Worm (Caenorhabditis elegans) whole organism, late embryonic: Measurements from ENCODE around the gene ZK550.2.

ENCODE experiments used
- K02D7.2 ChIP-seq: sonication (generic microtip); optimal IDR thresholded peaks from 2 replicates; lab custom pipeline; 2017; ENCODE audit warnings: mild to moderate bottlenecking, missing genetic modification characterization, missing compliant biosample characterization
- K09A11.1 ChIP-seq: sonication (generic microtip); optimal IDR thresholded peaks from 2 replicates; lab custom pipeline; 2017; ENCODE audit warnings: antibody characterized with exemption, mild to moderate bottlenecking, missing genetic modification characterization, missing compliant biosample characterization; ENCODE audit not compliant: insufficient read depth
- Y22D7AL.16 ChIP-seq: sonication (generic microtip); optimal IDR thresholded peaks from 2 replicates; lab custom pipeline; 2016; ENCODE audit warnings: missing genetic modification characterization, missing compliant biosample characterization
- ceh-18 ChIP-seq: sonication (generic microtip); optimal IDR thresholded peaks from 2 replicates; lab custom pipeline; 2016; ENCODE audit warnings: missing genetic modification characterization, missing compliant biosample characterization
- ceh-19 ChIP-seq: fragments of 200-800 bp; sonication (Bioruptor generic); optimal IDR thresholded peaks from 2 replicates; lab custom pipeline; 2018; ENCODE audit warnings: mild to moderate bottlenecking, missing genetic modification characterization, missing compliant biosample characterization
- ceh-2 ChIP-seq: sonication (generic microtip); optimal IDR thresholded peaks from 2 replicates; lab custom pipeline; 2016; ENCODE audit warnings: missing genotype, missing genetic modification characterization, missing compliant biosample characterization
- ceh-24 ChIP-seq: sonication (generic microtip); optimal IDR thresholded peaks from 2 replicates; lab custom pipeline; 2016; ENCODE audit warnings: mild to moderate bottlenecking, missing genetic modification characterization, missing compliant biosample characterization
- ceh-30 ChIP-seq: fragments of 150-350 bp; optimal IDR thresholded peaks from 2 replicates; lab custom pipeline; 2014; ENCODE audit warnings: missing biosample characterization, missing genetic modification characterization
- ceh-31 ChIP-seq: sonication (generic microtip); optimal IDR thresholded peaks from 2 replicates; lab custom pipeline; 2016; ENCODE audit warnings: missing genetic modification characterization, missing compliant biosample characterization
- ceh-34 ChIP-seq: sonication (generic microtip); optimal IDR thresholded peaks from 2 replicates; lab custom pipeline; 2016; ENCODE audit warnings: mild to moderate bottlenecking, missing genetic modification characterization, missing compliant biosample characterization
- dmd-4 ChIP-seq: sonication (generic microtip); optimal IDR thresholded peaks from 2 replicates; lab custom pipeline; 2016; ENCODE audit warnings: borderline replicate concordance, missing genetic modification characterization, missing compliant biosample characterization
- dve-1 ChIP-seq: sonication (generic microtip); optimal IDR thresholded peaks from 2 replicates; lab custom pipeline; 2017; ENCODE audit warnings: antibody characterized with exemption, mild to moderate bottlenecking, missing genetic modification characterization, missing compliant biosample characterization
- elt-2 ChIP-seq: sonication (generic microtip); optimal IDR thresholded peaks from 2 replicates; lab custom pipeline; 2016; ENCODE audit warnings: missing genetic modification reagents, missing genetic modification characterization, missing compliant biosample characterization
- elt-4 ChIP-seq: sonication (generic microtip); optimal IDR thresholded peaks from 2 replicates; lab custom pipeline; 2016; ENCODE audit warnings: missing genetic modification characterization, missing compliant biosample characterization
- ets-4 ChIP-seq: sonication (generic microtip); optimal IDR thresholded peaks from 2 replicates; lab custom pipeline; 2016; ENCODE audit warnings: missing genetic modification characterization, missing compliant biosample characterization
- fkh-10 ChIP-seq: fragments of 150-350 bp; optimal IDR thresholded peaks from 2 replicates; lab custom pipeline; 2014; ENCODE audit warnings: missing biosample characterization, missing genetic modification reagents, missing genetic modification characterization
- fkh-6 ChIP-seq: sonication (generic microtip); optimal IDR thresholded peaks from 2 replicates; lab custom pipeline; 2016; ENCODE audit warnings: missing genetic modification characterization, missing compliant biosample characterization
- gmeb-2 ChIP-seq: sonication (generic microtip); optimal IDR thresholded peaks from 2 replicates; lab custom pipeline; 2016; ENCODE audit warnings: missing genetic modification characterization, inconsistent platforms, missing compliant biosample characterization
- hlh-13 ChIP-seq: fragments of 200-800 bp; sonication (Bioruptor generic); optimal IDR thresholded peaks from 2 replicates; lab custom pipeline; 2018; ENCODE audit warnings: mild to moderate bottlenecking, missing genetic modification characterization, missing compliant biosample characterization
- hlh-30 ChIP-seq: sonication (generic microtip); optimal IDR thresholded peaks from 2 replicates; lab custom pipeline; 2017; ENCODE audit warnings: antibody characterized with exemption, missing genetic modification characterization, missing compliant biosample characterization; ENCODE audit not compliant: insufficient read depth
- hlh-6 ChIP-seq: sonication (generic microtip); optimal IDR thresholded peaks from 2 replicates; lab custom pipeline; 2016; ENCODE audit warnings: missing genotype, missing genetic modification characterization, missing compliant biosample characterization
- hlh-8 ChIP-seq: sonication (generic microtip); optimal IDR thresholded peaks from 2 replicates; lab custom pipeline; 2016; ENCODE audit warnings: missing genotype, missing genetic modification characterization, missing compliant biosample characterization
- lin-11 ChIP-seq: fragments of 200-800 bp; sonication (Bioruptor generic); optimal IDR thresholded peaks from 2 replicates; lab custom pipeline; 2018; ENCODE audit warnings: mild to moderate bottlenecking, missing genetic modification characterization, missing compliant biosample characterization
- nfya-1 ChIP-seq: sonication (generic microtip); optimal IDR thresholded peaks from 2 replicates; lab custom pipeline; 2017; ENCODE audit warnings: missing genetic modification characterization, mild to moderate bottlenecking, missing compliant biosample characterization, antibody characterized with exemption, moderate library complexity
- nhr-232 ChIP-seq: sonication (generic microtip); optimal IDR thresholded peaks from 2 replicates; lab custom pipeline; 2016; ENCODE audit warnings: missing genetic modification characterization, missing compliant biosample characterization
- pag-3 ChIP-seq: sonication (generic microtip); optimal IDR thresholded peaks from 2 replicates; lab custom pipeline; 2016; ENCODE audit warnings: missing compliant biosample characterization, missing genetic modification characterization, borderline replicate concordance
- pat-9 ChIP-seq: fragments of 200-800 bp; sonication (Bioruptor generic); optimal IDR thresholded peaks from 2 replicates; lab custom pipeline; 2018; ENCODE audit warnings: mild to moderate bottlenecking, missing genetic modification characterization, moderate library complexity, missing compliant biosample characterization
- pha-4 ChIP-seq: fragments of 150-350 bp; optimal IDR thresholded peaks from 2 replicates; lab custom pipeline; 2018; ENCODE audit warnings: missing biosample characterization, missing genetic modification reagents, missing genetic modification characterization
- ref-2 ChIP-seq: sonication (generic microtip); optimal IDR thresholded peaks from 2 replicates; lab custom pipeline; 2016; ENCODE audit warnings: missing genetic modification characterization, missing compliant biosample characterization
- rnt-1 ChIP-seq: sonication (generic microtip); optimal IDR thresholded peaks from 2 replicates; lab custom pipeline; 2016; ENCODE audit warnings: missing genetic modification characterization, missing compliant biosample characterization
- sdc-2 ChIP-seq: sonication (generic microtip); optimal IDR thresholded peaks from 2 replicates; lab custom pipeline; 2016; ENCODE audit warnings: missing genotype, missing genetic modification characterization, missing compliant biosample characterization
- sox-4 ChIP-seq: sonication (generic microtip); optimal IDR thresholded peaks from 2 replicates; lab custom pipeline; 2017; ENCODE audit warnings: mild to moderate bottlenecking, missing genetic modification characterization, inconsistent platforms, missing compliant biosample characterization
- syd-9 ChIP-seq: sonication (generic microtip); optimal IDR thresholded peaks from 2 replicates; lab custom pipeline; 2016; ENCODE audit warnings: mild to moderate bottlenecking, missing genetic modification characterization, moderate library complexity, missing compliant biosample characterization
- ttx-3 ChIP-seq: sonication (generic microtip); optimal IDR thresholded peaks from 2 replicates; lab custom pipeline; 2016; ENCODE audit warnings: missing genetic modification reagents, missing genetic modification characterization, missing compliant biosample characterization
- unc-42 ChIP-seq: sonication (generic microtip); optimal IDR thresholded peaks from 2 replicates; lab custom pipeline; 2016; ENCODE audit warnings: missing genotype, missing genetic modification characterization, missing compliant biosample characterization
- ztf-16 ChIP-seq: sonication (generic microtip); optimal IDR thresholded peaks from 2 replicates; lab custom pipeline; 2017; ENCODE audit warnings: missing genetic modification characterization, missing compliant biosample characterization

The ZK550.2 gene

ce11 chrIV:17262385-17262784 lies 17.0 kb downstream of the ZK550.2 start, which contains the start of gene ZK550.6:
TSS of gene ZK550.6 (minus strand) at chrIV:17262485.
- TF ChIP-seq dmd-4 (tag; lab: Kevin White, UChicago) (no peak), pha-4 (tag; lab: Kevin White, UChicago) (no peak), ceh-34 (tag; lab: Kevin White, UChicago) (no peak), ceh-18 (no peak), unc-42 (no peak), sox-4 (tag; lab: Kevin White, UChicago) (no peak), elt-2 (tag; lab: Kevin White, UChicago) (no peak), ceh-31 (no peak), nfya-1 (tag; lab: Kevin White, UChicago) (no peak), pag-3 (tag; lab: Kevin White, UChicago) (no peak), K09A11.1 (no peak), rnt-1 (tag; lab: Kevin White, UChicago) (no peak), ttx-3 (no peak), ceh-19 (no peak), fkh-6 (tag; lab: Kevin White, UChicago) (no peak), Y22D7AL.16 (tag; lab: Kevin White, UChicago) (no peak)

DNA sequence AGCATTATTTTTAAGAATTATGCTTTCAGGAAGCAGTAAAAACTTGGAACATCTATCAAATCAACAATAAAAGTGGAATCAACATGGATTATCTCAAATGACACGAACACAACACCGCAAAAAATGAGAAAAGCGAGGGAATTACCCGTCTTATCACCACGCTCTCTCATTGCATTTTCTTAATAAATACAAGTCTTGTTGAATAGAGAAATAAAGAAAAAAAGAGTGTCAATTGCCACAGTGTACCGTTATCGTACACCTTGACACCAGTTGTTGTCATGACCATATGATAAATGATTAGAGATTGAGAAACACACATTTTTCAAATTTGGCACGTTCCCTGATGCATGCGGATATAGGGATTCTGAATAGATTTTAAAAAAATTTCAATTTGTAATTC lies 18.3 kb downstream of the ZK550.2 start:
- peak; percentile 83 for TF ChIP-seq elt-2 (tag; lab: Kevin White, UChicago)
- no peak for TF ChIP-seq K02D7.2 (tag; lab: Kevin White, UChicago)
- no peak for TF ChIP-seq rnt-1 (tag; lab: Kevin White, UChicago)

ce11 chrIV:17264714-17265113 lies 19.3 kb downstream of the ZK550.2 start, which contains the start of gene F26D10.13:
TSS of gene F26D10.13 (minus strand) at chrIV:17264814.
- TF ChIP-seq hlh-30 = no peak
- no peak for TF ChIP-seq hlh-13 (GFP tag; lab: Kevin White, UChicago)
- no peak for TF ChIP-seq syd-9 (tag; lab: Kevin White, UChicago)
- no peak for TF ChIP-seq fkh-10 (GFP tag; lab: Kevin White, UChicago)
- TF ChIP-seq ceh-19 = no peak
- TF ChIP-seq gmeb-2 = no peak
- TF ChIP-seq nhr-232 (tag; lab: Kevin White, UChicago) = no peak
- no peak for TF ChIP-seq sdc-2 (tag; lab: Kevin White, UChicago)
- no peak for TF ChIP-seq hlh-6 (tag; lab: Kevin White, UChicago)
- TF ChIP-seq sox-4 (tag; lab: Kevin White, UChicago) = no peak
- TF ChIP-seq ceh-24 = no peak
- no peak for TF ChIP-seq ceh-30 (tag; lab: Kevin White, UChicago)
- TF ChIP-seq ttx-3 = no peak
- no peak for TF ChIP-seq pat-9 (tag; lab: Kevin White, UChicago)
- TF ChIP-seq elt-4 (tag; lab: Kevin White, UChicago) = no peak
- TF ChIP-seq hlh-8 (tag; lab: Kevin White, UChicago) = no peak
- no peak for TF ChIP-seq K02D7.2 (tag; lab: Kevin White, UChicago)
- TF ChIP-seq ceh-34 (tag; lab: Kevin White, UChicago) = no peak
- no peak for TF ChIP-seq dve-1
- TF ChIP-seq, all 69 proteins: peak for 0

DNA sequence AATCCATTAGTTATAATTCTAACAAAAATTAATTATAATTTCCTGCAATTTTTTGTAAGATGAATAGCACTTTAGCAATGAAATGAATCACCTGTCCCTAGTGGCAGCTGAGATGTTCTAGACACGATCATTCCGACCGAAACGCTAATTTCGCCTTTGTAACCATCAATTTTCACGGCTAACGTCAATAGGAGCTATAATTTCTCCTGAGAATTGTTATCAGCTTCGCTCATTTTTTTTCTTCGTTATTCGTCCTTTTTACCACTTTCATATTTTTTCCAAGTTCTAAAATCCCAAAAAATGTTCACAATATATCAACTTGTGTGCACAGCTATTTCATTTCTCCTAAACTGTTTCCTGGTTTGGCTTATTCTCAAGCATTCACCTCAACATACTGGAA lies 19.9 kb downstream of the ZK550.2 start, which contains the start of gene str-187:
Gene str-187 (plus strand): TSS at position 301 of the 400 bp plus-strand sequence.
- TF ChIP-seq Y22D7AL.16 (tag; lab: Kevin White, UChicago) (no peak), hlh-6 (tag; lab: Kevin White, UChicago) (no peak)
- TF ChIP-seq, all 69 proteins: peak for 0

DNA sequence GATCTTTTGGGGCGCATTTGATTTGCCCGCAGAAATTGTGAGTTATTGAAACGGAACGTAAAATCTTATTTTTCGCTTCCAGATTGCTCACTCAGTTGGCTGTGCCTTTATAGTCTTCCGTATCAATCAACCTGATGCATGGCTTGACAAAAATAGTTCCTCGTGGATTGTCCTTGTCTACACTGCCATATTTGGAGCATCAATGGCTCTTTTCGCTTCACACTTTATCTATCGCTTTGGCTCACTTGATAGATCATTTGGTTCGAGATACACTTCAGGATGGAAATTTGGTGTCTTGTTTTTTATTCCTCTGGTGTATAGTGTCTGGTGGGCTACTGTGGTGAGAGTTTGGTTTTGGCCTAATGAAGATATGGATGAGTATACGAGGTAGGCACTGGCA lies 20.3 kb downstream of the ZK550.2 start:
- TF ChIP-seq lin-11 (tag; lab: Kevin White, UChicago) = no peak
- no peak for TF ChIP-seq hlh-6 (tag; lab: Kevin White, UChicago)
- TF ChIP-seq K02D7.2 (tag; lab: Kevin White, UChicago) = no peak
- no peak for TF ChIP-seq nhr-232 (tag; lab: Kevin White, UChicago)
- TF ChIP-seq ceh-30 (tag; lab: Kevin White, UChicago) = no peak
- no peak for TF ChIP-seq ceh-2 (tag; lab: Kevin White, UChicago)
- TF ChIP-seq ztf-16 (tag; lab: Kevin White, UChicago) = no peak
- no peak for TF ChIP-seq ets-4 (tag; lab: Kevin White, UChicago)
- TF ChIP-seq ref-2 (tag; lab: Kevin White, UChicago) = no peak
- no peak for TF ChIP-seq gmeb-2
- TF ChIP-seq sdc-2 (tag; lab: Kevin White, UChicago) = no peak
